Fruit fly (Drosophila melanogaster): ENCODE results near the gene CG9981.

The CG9981 gene

dm6 chrX:16441245-16441644 lies 36.3 kb upstream of the CG9981 start, which contains the start of the genes Cdc50 and rngo:
Cdc50 (minus strand) TSS chrX:16441296.
rngo (plus strand) TSS chrX:16441433.
- TF ChIP-seq foxo (GFP tag; optimal IDR thresholded peaks at IDR 0.05) = peak in 1 of 2 experiments; percentile 15
- no peak for TF ChIP-seq Mio (GFP tag; optimal IDR thresholded peaks at IDR 0.05)
- TF ChIP-seq Myc (optimal IDR thresholded peaks at IDR 0.05) = no peak
- TF ChIP-seq br (GFP tag; optimal IDR thresholded peaks at IDR 0.05) = peak; percentile 46
- TF ChIP-seq Hr83 (GFP tag; optimal IDR thresholded peaks at IDR 0.05; ENCODE audit: poor library complexity, severe bottlenecking) = no peak
- TF ChIP-seq pan (optimal IDR thresholded peaks at IDR 0.05) = no peak
- peak; percentile 79 for TF ChIP-seq h (GFP tag; optimal IDR thresholded peaks at IDR 0.05)
- TF ChIP-seq Sp1 (GFP tag; optimal IDR thresholded peaks at IDR 0.05) = peak; percentile 55
- no peak for TF ChIP-seq Rel (GFP tag; optimal IDR thresholded peaks at IDR 0.05)
- peak; percentile 80 for TF ChIP-seq Rel (tag; optimal IDR thresholded peaks at IDR 0.05)
- TF ChIP-seq OdsH (GFP tag; optimal IDR thresholded peaks at IDR 0.05) = peak; percentile 9
- peak; percentile 64 for TF ChIP-seq Jra (GFP tag; optimal IDR thresholded peaks at IDR 0.05)
- peak; percentile 23 for TF ChIP-seq rgr (GFP tag; optimal IDR thresholded peaks at IDR 0.05)
- no peak for TF ChIP-seq Vsx2 (GFP tag; optimal IDR thresholded peaks at IDR 0.05; ENCODE audit: partially characterized antibody)
- peak; percentile 40 for TF ChIP-seq HLH106 (tag; optimal IDR thresholded peaks at IDR 0.05)
- TF ChIP-seq psq (GFP tag; optimal IDR thresholded peaks at IDR 0.05) = peak; percentile 40
- no peak for TF ChIP-seq lola (GFP tag; optimal IDR thresholded peaks at IDR 0.05)

DNA sequence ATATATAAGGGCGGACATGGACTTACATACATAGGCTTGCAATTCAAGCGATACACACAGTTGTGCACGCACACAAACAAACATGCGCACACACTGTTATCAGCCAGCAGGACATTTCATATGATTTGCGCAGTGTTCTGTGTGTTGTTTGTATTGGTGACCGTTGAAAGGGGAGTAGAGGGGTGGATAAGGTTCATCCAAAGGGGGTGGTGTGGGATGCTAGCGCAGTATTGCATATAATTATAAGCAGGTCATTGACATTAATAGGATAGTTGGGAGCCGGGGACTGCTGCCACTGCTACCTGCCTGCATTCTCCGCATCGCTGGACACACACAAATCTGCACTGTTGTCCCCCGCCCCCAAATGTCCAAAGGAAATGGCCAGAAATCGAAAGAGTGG lies 23.6 kb upstream of the CG9981 start:
- no peak for TF ChIP-seq HLH106 (tag; optimal IDR thresholded peaks at IDR 0.05)
- TF ChIP-seq N (GFP tag; optimal IDR thresholded peaks at IDR 0.05) = no peak
- TF ChIP-seq woc (GFP tag; optimal IDR thresholded peaks at IDR 0.05) = no peak
- no peak for TF ChIP-seq Dfd (GFP tag; optimal IDR thresholded peaks at IDR 0.05)
- TF ChIP-seq GATAd (GFP tag; optimal IDR thresholded peaks at IDR 0.05) = no peak
- TF ChIP-seq foxo (GFP tag; optimal IDR thresholded peaks at IDR 0.05) = no peak
- TF ChIP-seq pan (optimal IDR thresholded peaks at IDR 0.05) = no peak
- TF ChIP-seq psq (GFP tag; optimal IDR thresholded peaks at IDR 0.05) = no peak
- no peak for TF ChIP-seq rgr (GFP tag; optimal IDR thresholded peaks at IDR 0.05)
- no peak for TF ChIP-seq Sp1 (GFP tag; optimal IDR thresholded peaks at IDR 0.05)
- no peak for TF ChIP-seq usp (GFP tag; optimal IDR thresholded peaks at IDR 0.05)
- TF ChIP-seq br (GFP tag; optimal IDR thresholded peaks at IDR 0.05) = no peak
- no peak for TF ChIP-seq CG9705 (GFP tag; optimal IDR thresholded peaks at IDR 0.05)
- TF ChIP-seq Abd-B (GFP tag; optimal IDR thresholded peaks at IDR 0.05) = no peak
- TF ChIP-seq Hr78 (GFP tag; optimal IDR thresholded peaks at IDR 0.05) = no peak

DNA sequence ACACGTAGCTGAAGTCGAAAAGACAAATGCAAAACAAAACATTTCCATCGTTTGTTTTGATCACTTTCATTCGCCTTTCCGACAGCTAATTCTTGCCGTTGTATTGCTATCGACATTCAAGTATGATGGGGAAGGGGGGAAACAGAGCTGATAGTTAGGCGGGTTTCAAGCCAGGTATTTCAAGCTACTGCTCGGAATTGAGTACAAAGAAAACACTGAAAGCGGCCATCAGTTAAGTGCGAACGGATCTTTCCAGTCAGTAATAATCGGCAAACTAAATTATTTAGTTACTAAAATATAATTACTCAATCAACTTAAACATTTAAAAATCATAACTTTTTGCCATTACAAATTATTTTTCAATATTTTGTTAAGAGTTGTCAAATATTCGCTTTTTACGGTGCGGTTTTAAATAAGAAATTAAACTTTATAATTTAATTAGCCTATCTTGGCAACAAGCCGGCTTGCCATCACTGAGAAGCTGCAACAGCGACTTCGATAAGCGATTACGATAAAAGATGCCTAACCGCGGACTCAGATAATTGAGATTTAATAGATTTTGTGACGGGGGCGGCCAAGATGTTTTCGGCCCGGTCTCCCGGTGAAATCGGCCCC lies 23.0 kb upstream of the CG9981 start:
- TF ChIP-seq Rel (GFP tag; optimal IDR thresholded peaks at IDR 0.05) = no peak
- TF ChIP-seq Rel (tag; optimal IDR thresholded peaks at IDR 0.05) = no peak
- peak; percentile 68 for TF ChIP-seq woc (GFP tag; optimal IDR thresholded peaks at IDR 0.05)
- no peak for TF ChIP-seq sage (GFP tag; optimal IDR thresholded peaks at IDR 0.05)
- TF ChIP-seq psq (GFP tag; optimal IDR thresholded peaks at IDR 0.05) = peak; percentile 70
- TF ChIP-seq jim (GFP tag; optimal IDR thresholded peaks at IDR 0.05) = no peak
- peak; percentile 88 for TF ChIP-seq Myc (optimal IDR thresholded peaks at IDR 0.05)
- TF ChIP-seq CG32264 (GFP tag; optimal IDR thresholded peaks at IDR 0.05) = no peak
- no peak for TF ChIP-seq Mio (GFP tag; optimal IDR thresholded peaks at IDR 0.05)
- TF ChIP-seq dmrt93B (GFP tag; optimal IDR thresholded peaks at IDR 0.05) = no peak

dm6 chrX:16426478-16427052 lies 21.6 kb upstream of the CG9981 start:
- peak; percentile 37 for TF ChIP-seq fru (GFP tag; optimal IDR thresholded peaks at IDR 0.05)
- no peak for TF ChIP-seq ey (GFP tag; optimal IDR thresholded peaks at IDR 0.05)
- no peak for TF ChIP-seq CG9705 (GFP tag; optimal IDR thresholded peaks at IDR 0.05)
- no peak for TF ChIP-seq rgr (GFP tag; optimal IDR thresholded peaks at IDR 0.05)
- no peak for TF ChIP-seq CG32264 (GFP tag; optimal IDR thresholded peaks at IDR 0.05)
- peak; percentile 46 for TF ChIP-seq HLH106 (tag; optimal IDR thresholded peaks at IDR 0.05)
- TF ChIP-seq Sp1 (GFP tag; optimal IDR thresholded peaks at IDR 0.05) = peak; percentile 20
- TF ChIP-seq psq (GFP tag; optimal IDR thresholded peaks at IDR 0.05) = peak; percentile 69

dm6 chrX:16425145-16425544 lies 20.2 kb upstream of the CG9981 start:
- TF ChIP-seq h (GFP tag; optimal IDR thresholded peaks at IDR 0.05) (peak; percentile 21), Jra (GFP tag; optimal IDR thresholded peaks at IDR 0.05) (peak; percentile 48), dl (GFP tag; optimal IDR thresholded peaks at IDR 0.05; ENCODE audit: insufficient read depth in 1 of 2, partially characterized antibody in 2 of 2) (peak; percentile 54 to 83), foxo (GFP tag; optimal IDR thresholded peaks at IDR 0.05) (peak in 1 of 2 experiments; percentile 7), Dif (GFP tag; optimal IDR thresholded peaks at IDR 0.05; ENCODE audit: partially characterized antibody) (peak; percentile 80), Dfd (GFP tag; optimal IDR thresholded peaks at IDR 0.05) (no peak), Hr83 (GFP tag; optimal IDR thresholded peaks at IDR 0.05; ENCODE audit: poor library complexity, severe bottlenecking) (peak; percentile 70), CG9705 (GFP tag; optimal IDR thresholded peaks at IDR 0.05) (no peak), Rel (GFP tag; optimal IDR thresholded peaks at IDR 0.05) (peak; percentile 44), Rel (tag; optimal IDR thresholded peaks at IDR 0.05) (no peak), Abd-B (GFP tag; optimal IDR thresholded peaks at IDR 0.05) (no peak)
